Fruit fly (Drosophila melanogaster) whole organism, embryonic: ENCODE measurements around the gene CG8765.

Experiments used
- B-H2 ChIP-seq: fragments of 200-800 bp; sonication (Bioruptor generic); optimal IDR thresholded peaks from 2 replicates; lab custom pipeline; 2018; ENCODE audit warnings: missing biosample characterization, mild to moderate bottlenecking, missing genetic modification characterization
- Bgb ChIP-seq: fragments of 200-800 bp; sonication (Bioruptor generic); IDR thresholded peaks from 2 replicates; pipeline ENCODE4 v1.3.6; 2022; ENCODE audit warnings: missing biosample characterization, missing genetic modification characterization; ENCODE audit not compliant: partially characterized antibody
- CG10543 ChIP-seq: fragments of 200-800 bp; sonication (Bioruptor generic); optimal IDR thresholded peaks from 3 replicates; lab custom pipeline; 2017; ENCODE audit warnings: missing biosample characterization, mild to moderate bottlenecking, missing genetic modification characterization, moderate library complexity
- CG12769 ChIP-seq: fragments of 200-800 bp; sonication (Bioruptor generic); optimal IDR thresholded peaks from 2 replicates; lab custom pipeline; 2019; ENCODE audit warnings: missing biosample characterization, mild to moderate bottlenecking, missing genetic modification characterization, moderate library complexity
- CG13424 ChIP-seq: fragments of 200-800 bp; sonication (Bioruptor generic); optimal IDR thresholded peaks from 2 replicates; lab custom pipeline; 2019; ENCODE audit warnings: missing biosample characterization, mild to moderate bottlenecking, missing genetic modification characterization, moderate library complexity
- CG13894 ChIP-seq: fragments of 200-800 bp; sonication (Bioruptor generic); optimal IDR thresholded peaks from 3 replicates; lab custom pipeline; 2018; ENCODE audit warnings: missing biosample characterization, mild to moderate bottlenecking, missing genetic modification characterization, moderate library complexity
- CG16779 ChIP-seq: fragments of 200-800 bp; sonication (Bioruptor generic); IDR thresholded peaks from 2 replicates; pipeline ENCODE4 v1.3.6; 2022; ENCODE audit warnings: missing biosample characterization, missing genetic modification characterization
- CG2712 ChIP-seq: fragments of 200-800 bp; optimal IDR thresholded peaks from 3 replicates; lab custom pipeline; 2019; ENCODE audit warnings: missing biosample characterization, mild to moderate bottlenecking, missing genetic modification characterization, moderate library complexity
- CG32532 ChIP-seq: fragments of 200-800 bp; sonication (Bioruptor generic); IDR thresholded peaks from 2 replicates; pipeline ENCODE4 v1.3.6; 2022; ENCODE audit warnings: missing biosample characterization, missing genetic modification characterization
- CG32767 ChIP-seq: fragments of 200-800 bp; sonication (Bioruptor generic); IDR thresholded peaks from 2 replicates; pipeline ENCODE4 v1.3.6; 2022; ENCODE audit warnings: missing biosample characterization, missing genetic modification characterization
- CG4360 ChIP-seq: fragments of 200-800 bp; sonication (Bioruptor generic); IDR thresholded peaks from 2 replicates; pipeline ENCODE4 v1.3.6; 2022; ENCODE audit warnings: missing biosample characterization, missing genetic modification characterization
- CG6813 ChIP-seq: fragments of 200-800 bp; sonication (Bioruptor generic); optimal IDR thresholded peaks from 2 replicates; lab custom pipeline; 2017; ENCODE audit warnings: missing biosample characterization, missing genetic modification characterization, mild to moderate bottlenecking, moderate library complexity, missing genetic modification reagents
- CG8924 ChIP-seq: fragments of 200-800 bp; optimal IDR thresholded peaks from 3 replicates; lab custom pipeline; 2019; ENCODE audit warnings: missing biosample characterization, mild to moderate bottlenecking, missing genetic modification characterization, moderate library complexity
- CHES-1-like ChIP-seq: fragments of 200-800 bp; sonication (Bioruptor generic); optimal IDR thresholded peaks from 2 replicates; lab custom pipeline; 2016; ENCODE audit warnings: missing biosample characterization, missing genetic modification characterization
- Dll ChIP-seq: fragments of 200-800 bp; sonication (Bioruptor generic); IDR thresholded peaks from 4 replicates; pipeline ENCODE4 v1.3.6; 2022; ENCODE audit warnings: missing biosample characterization, missing genetic modification characterization; ENCODE audit not compliant: partially characterized antibody
- Eip74EF ChIP-seq, 2 experiments: fragments of 200-800 bp in 1 of 2; fragments of >200 bp in 1 of 2; sonication (Bioruptor generic) in 1 of 2; optimal IDR thresholded peaks; 2 replicates each; lab custom pipeline; 2017 to 2019; ENCODE audit warnings: missing biosample characterization in 2 of 2, missing genetic modification characterization in 2 of 2, mild to moderate bottlenecking in 1 of 2, moderate library complexity in 1 of 2
- H2.0 ChIP-seq: fragments of 200-800 bp; sonication (Bioruptor generic); IDR thresholded peaks from 2 replicates; pipeline ENCODE4 v1.3.6; 2022; ENCODE audit warnings: missing biosample characterization, missing genetic modification characterization
- HLHmδ ChIP-seq: fragments of 200-800 bp; sonication (Bioruptor generic); optimal IDR thresholded peaks from 2 replicates; lab custom pipeline; 2018; ENCODE audit warnings: missing biosample characterization, mild to moderate bottlenecking, missing genetic modification characterization, moderate library complexity
- Jarid2 ChIP-seq: fragments of 200-800 bp; sonication (Bioruptor generic); optimal IDR thresholded peaks from 3 replicates; lab custom pipeline; 2017; ENCODE audit warnings: mild to moderate bottlenecking, missing biosample characterization, missing genetic modification reagents, missing genetic modification characterization
- Max ChIP-seq: fragments of 200-800 bp; sonication (Bioruptor generic); optimal IDR thresholded peaks from 2 replicates; lab custom pipeline; 2016; ENCODE audit warnings: missing biosample characterization, mild to moderate bottlenecking, missing genetic modification characterization
- Rx ChIP-seq: fragments of 200-800 bp; sonication (Bioruptor generic); IDR thresholded peaks from 2 replicates; pipeline ENCODE4 v1.3.6; 2022; ENCODE audit warnings: missing biosample characterization, missing genetic modification characterization
- bbx ChIP-seq: fragments of 200-800 bp; sonication (Bioruptor generic); IDR thresholded peaks from 2 replicates; pipeline ENCODE4 v1.3.6; 2022; ENCODE audit warnings: missing biosample characterization, missing genetic modification characterization; ENCODE audit not compliant: partially characterized antibody
- cg ChIP-seq: fragments of 200-800 bp; sonication (Bioruptor generic); optimal IDR thresholded peaks from 3 replicates; lab custom pipeline; 2019; ENCODE audit warnings: missing biosample characterization, mild to moderate bottlenecking, missing genetic modification characterization, moderate library complexity
- cwo ChIP-seq: fragments of 200-800 bp; sonication (Bioruptor generic); optimal IDR thresholded peaks from 3 replicates; lab custom pipeline; 2017; ENCODE audit warnings: missing biosample characterization, missing genetic modification characterization, mild to moderate bottlenecking, moderate library complexity, missing genetic modification reagents
- dmrt99B ChIP-seq: fragments of 200-800 bp; sonication (Bioruptor generic); optimal IDR thresholded peaks from 2 replicates; lab custom pipeline; 2018; ENCODE audit warnings: missing biosample characterization, mild to moderate bottlenecking, missing genetic modification characterization, moderate library complexity
- ewg ChIP-seq: fragments of 200-800 bp; sonication (Bioruptor generic); optimal IDR thresholded peaks from 3 replicates; lab custom pipeline; 2017; ENCODE audit warnings: mild to moderate bottlenecking, missing biosample characterization, missing genetic modification reagents, missing genetic modification characterization
- fu2 ChIP-seq: fragments of 200-800 bp; sonication (Bioruptor generic); optimal IDR thresholded peaks from 2 replicates; lab custom pipeline; 2016; ENCODE audit warnings: missing biosample characterization, missing genetic modification characterization
- gce ChIP-seq: fragments of 200-800 bp; sonication (Bioruptor generic); IDR thresholded peaks from 3 replicates; pipeline ENCODE4 v1.3.6; 2022; ENCODE audit warnings: missing biosample characterization, missing genetic modification characterization
- grn ChIP-seq: fragments of 200-800 bp; sonication (Bioruptor generic); optimal IDR thresholded peaks from 3 replicates; lab custom pipeline; 2017; ENCODE audit warnings: missing biosample characterization, missing genetic modification characterization
- hbn ChIP-seq: fragments of 200-800 bp; sonication (Bioruptor generic); IDR thresholded peaks from 2 replicates; pipeline ENCODE4 v1.3.6; 2022; ENCODE audit warnings: missing biosample characterization, missing genetic modification characterization; ENCODE audit not compliant: partially characterized antibody
- hkb ChIP-seq, 2 experiments: fragments of 200-800 bp in 1 of 2; fragments of >200 bp in 1 of 2; sonication (Bioruptor generic) in 1 of 2; IDR thresholded peaks in 1 of 2; optimal IDR thresholded peaks in 1 of 2; 2 replicates each; pipeline versions ENCODE4 v1.3.6 to Lab custom; 2017 to 2022; ENCODE audit warnings: missing biosample characterization in 1 of 2, missing genetic modification characterization in 1 of 2
- insv ChIP-seq, 2 experiments: fragments of 200-800 bp; sonication (Bioruptor generic); optimal IDR thresholded peaks; 3 replicates each; lab custom pipeline; 2016 to 2018; ENCODE audit warnings: missing biosample characterization in 2 of 2, missing genetic modification characterization in 2 of 2
- kni ChIP-seq: fragments of 200-800 bp; sonication (Bioruptor generic); optimal IDR thresholded peaks from 3 replicates; lab custom pipeline; 2017; ENCODE audit warnings: mild to moderate bottlenecking, missing biosample characterization, missing genetic modification reagents, missing genetic modification characterization
- knrl ChIP-seq: fragments of 200-800 bp; sonication (Bioruptor generic); IDR thresholded peaks from 3 replicates; pipeline ENCODE4 v1.3.6; 2022; ENCODE audit warnings: missing biosample characterization, missing genetic modification characterization; ENCODE audit not compliant: partially characterized antibody
- lmd ChIP-seq: fragments of 200-800 bp; sonication (Bioruptor generic); IDR thresholded peaks from 2 replicates; pipeline ENCODE4 v1.3.6; 2022; ENCODE audit warnings: missing biosample characterization, missing genetic modification characterization
- oc ChIP-seq: fragments of 200-800 bp; sonication (Bioruptor generic); optimal IDR thresholded peaks from 2 replicates; lab custom pipeline; 2018; ENCODE audit warnings: missing biosample characterization, mild to moderate bottlenecking, missing genetic modification characterization, moderate library complexity
- onecut ChIP-seq: fragments of 200-800 bp; sonication (Bioruptor generic); IDR thresholded peaks from 2 replicates; pipeline ENCODE4 v1.3.6; 2022; ENCODE audit warnings: missing biosample characterization, missing genetic modification characterization
- p53 ChIP-seq: fragments of 200-800 bp; sonication (Bioruptor generic); optimal IDR thresholded peaks from 2 replicates; lab custom pipeline; 2016; ENCODE audit warnings: missing biosample characterization, missing genetic modification characterization
- pros ChIP-seq: fragments of 200-800 bp; sonication (Bioruptor generic); optimal IDR thresholded peaks from 3 replicates; lab custom pipeline; 2019; ENCODE audit warnings: missing biosample characterization, mild to moderate bottlenecking, missing genetic modification characterization, moderate library complexity
- sens ChIP-seq: fragments of 200-800 bp; sonication (Bioruptor generic); peaks from one replicate; lab custom pipeline; 2016; ENCODE audit warnings: missing biosample characterization, missing genetic modification characterization
- slou ChIP-seq: fragments of 200-800 bp; sonication (Bioruptor generic); optimal IDR thresholded peaks from 3 replicates; lab custom pipeline; 2016; ENCODE audit warnings: missing biosample characterization, missing genetic modification characterization
- sqz ChIP-seq: fragments of 200-800 bp; sonication (Bioruptor generic); optimal IDR thresholded peaks from 3 replicates; lab custom pipeline; 2018; ENCODE audit warnings: missing biosample characterization, mild to moderate bottlenecking, missing genetic modification characterization
- stc ChIP-seq: fragments of 200-800 bp; sonication (Bioruptor generic); IDR thresholded peaks from 2 replicates; pipeline ENCODE4 v1.3.6; 2022; ENCODE audit warnings: missing biosample characterization, missing genetic modification characterization
- ttk ChIP-seq: fragments of 200-800 bp; sonication (Bioruptor generic); IDR thresholded peaks from 2 replicates; pipeline ENCODE4 v2.1.2; 2022; ENCODE audit warnings: missing biosample characterization, missing genetic modification characterization
- unc-4 ChIP-seq: fragments of 200-800 bp; sonication (Bioruptor generic); IDR thresholded peaks from 2 replicates; pipeline ENCODE4 v1.3.6; 2022; ENCODE audit warnings: missing biosample characterization, missing genetic modification characterization; ENCODE audit not compliant: partially characterized antibody
- vvl ChIP-seq: fragments of 200-800 bp; sonication (Bioruptor generic); IDR thresholded peaks from 2 replicates; pipeline ENCODE4 v1.3.6; 2022; ENCODE audit warnings: missing biosample characterization, missing genetic modification characterization
- yki ChIP-seq: fragments of >200 bp; optimal IDR thresholded peaks from 3 replicates; lab custom pipeline; 2018
- zf30C ChIP-seq: fragments of 200-800 bp; sonication (Bioruptor generic); optimal IDR thresholded peaks from 3 replicates; lab custom pipeline; 2018; ENCODE audit warnings: missing biosample characterization, mild to moderate bottlenecking, missing genetic modification characterization

Gene CG8765

DNA sequence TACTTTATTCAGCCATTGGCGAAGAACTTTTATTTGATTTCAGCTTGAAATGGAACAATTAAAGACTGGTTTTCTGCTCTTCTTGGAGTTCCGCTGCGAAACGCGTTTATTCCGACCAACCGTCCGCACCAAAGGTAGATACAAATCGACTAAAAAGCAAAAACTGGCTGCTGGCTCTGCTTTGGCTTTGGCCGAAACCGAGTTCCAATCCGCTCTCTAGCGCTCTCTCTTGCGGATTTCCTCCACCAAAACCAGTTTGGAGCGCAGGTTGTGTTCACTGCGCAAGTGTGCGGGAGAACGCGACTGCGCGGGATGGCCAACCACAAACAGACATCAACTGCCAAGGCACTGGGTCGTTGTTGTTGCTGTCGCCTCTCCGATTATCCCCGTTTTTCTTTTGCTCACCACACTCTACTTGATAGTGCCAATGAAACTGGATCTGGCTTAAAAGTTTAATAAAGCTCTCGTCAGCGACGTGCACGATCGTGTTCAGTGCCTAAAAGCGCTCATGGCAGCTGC is 51.6 kb downstream of the CG8765 start, which contains the start of gene wnd (continued):
- TF ChIP-seq CHES-1-like (GFP tag; lab: Kevin White, UChicago): no peak
- TF ChIP-seq ttk (GFP tag; lab: Robert Waterston, UW): no peak
- TF ChIP-seq CG6813 (GFP tag; lab: Kevin White, UChicago): no peak
- TF ChIP-seq CG13894 (tag; lab: Kevin White, UChicago): peak; percentile 18
- TF ChIP-seq Eip74EF (GFP tag; optimal IDR thresholded peaks at IDR 0.05; lab: Kevin White, UChicago): peak in 1 of 2 experiments; percentile 2
- peak; percentile 99 for TF ChIP-seq ewg (GFP tag; lab: Kevin White, UChicago)
- no peak for TF ChIP-seq Rx
- TF ChIP-seq CG8924 (tag; lab: Kevin White, UChicago): peak; percentile 25
- TF ChIP-seq CG4360 (GFP tag; lab: Robert Waterston, UW): peak; percentile 90
- peak; percentile 41; the same call in 1 of the 2 replicates for TF ChIP-seq hbn
- TF ChIP-seq vvl (GFP tag; lab: Robert Waterston, UW): peak; percentile 47; the same call in 1 of the 2 replicates
- no peak for TF ChIP-seq cwo (GFP tag; lab: Kevin White, UChicago)
- no peak for TF ChIP-seq Max
- peak; percentile 1 for TF ChIP-seq CG2712
- TF ChIP-seq yki (lab: Kevin White, UChicago): peak; percentile 62
- peak; percentile 41; the same call in 1 of the 2 replicates for TF ChIP-seq Bgb (GFP tag; lab: Robert Waterston, UW)
- TF ChIP-seq hkb (optimal IDR thresholded peaks at IDR 0.05; lab: Kevin White, UChicago): no peak
- peak; percentile 47; the same call in 1 of the 2 replicates for TF ChIP-seq hkb (GFP tag; IDR thresholded peaks at IDR 0.05; lab: Robert Waterston, UW)
- TF ChIP-seq CG13424 (tag; lab: Kevin White, UChicago): no peak
- TF ChIP-seq p53 (GFP tag; lab: Kevin White, UChicago): peak; percentile 100
- peak; percentile 60 for TF ChIP-seq cg (GFP tag; lab: Kevin White, UChicago)
- no peak for TF ChIP-seq knrl
- TF ChIP-seq onecut (GFP tag; lab: Robert Waterston, UW): peak; percentile 83; the same call in 1 of the 2 replicates
- TF ChIP-seq CG32532 (GFP tag; lab: Robert Waterston, UW): peak; percentile 44; the same call in 1 of the 2 replicates
- TF ChIP-seq lmd: no peak
- TF ChIP-seq B-H2 (GFP tag; lab: Kevin White, UChicago): peak; percentile 26
- peak; percentile 0 for TF ChIP-seq CG10543
- TF ChIP-seq kni (GFP tag; lab: Kevin White, UChicago): peak; percentile 84
- TF ChIP-seq CG32767 (GFP tag; lab: Robert Waterston, UW): no peak; the same call in none of the 2 replicates
- TF ChIP-seq sens (GFP tag; lab: Kevin White, UChicago): peak; percentile 82
- peak; percentile 32; the same call in 1 of the 2 replicates for TF ChIP-seq stc (GFP tag; lab: Robert Waterston, UW)
- no peak for TF ChIP-seq dmrt99B
- TF ChIP-seq slou (GFP tag; lab: Kevin White, UChicago): no peak
- peak; percentile 85 for TF ChIP-seq CG12769
- TF ChIP-seq oc (tag; lab: Kevin White, UChicago): peak; percentile 76
- peak; percentile 53 for TF ChIP-seq pros
- peak in 1 of 2 experiments; percentile 28 for TF ChIP-seq insv (GFP tag; optimal IDR thresholded peaks at IDR 0.05; lab: Kevin White, UChicago)
- peak; percentile 14 for TF ChIP-seq sqz (GFP tag; lab: Kevin White, UChicago)
- TF ChIP-seq HLHmδ (GFP tag; lab: Kevin White, UChicago): peak; percentile 30
- TF ChIP-seq unc-4 (GFP tag; lab: Robert Waterston, UW): peak; percentile 41
- no peak for TF ChIP-seq fu2 (GFP tag; lab: Kevin White, UChicago)
- TF ChIP-seq bbx (GFP tag; lab: Robert Waterston, UW): peak; percentile 54; the same call in 1 of the 2 replicates
- no peak for TF ChIP-seq H2.0 (GFP tag; lab: Robert Waterston, UW)
- TF ChIP-seq grn (GFP tag; lab: Kevin White, UChicago): peak; percentile 29
- TF ChIP-seq Dll (GFP tag; lab: Robert Waterston, UW): 0 out of 4 replicates have a peak, but pooled peaks have one; percentile 36
- peak; percentile 33 for TF ChIP-seq zf30C (GFP tag; lab: Kevin White, UChicago)
- peak; percentile 17; the same call in 1 of the 2 replicates for TF ChIP-seq CG16779 (GFP tag; lab: Robert Waterston, UW)
- TF ChIP-seq gce (GFP tag; lab: Robert Waterston, UW): 0 out of 3 replicates have a peak, but pooled peaks have one; percentile 19
- TF ChIP-seq Jarid2 (GFP tag; lab: Kevin White, UChicago): peak; percentile 78
